Fruit fly (Drosophila melanogaster) S2 (cell line): ENCODE data around the gene CG15717.

Experiments used
- CG8478 ChIP-seq: fragments of >200 bp; optimal IDR thresholded peaks from 2 replicates; lab custom pipeline; 2018
- CTCF ChIP-seq, 2 experiments: fragments of >200 bp; optimal IDR thresholded peaks; 2 replicates each; lab custom pipeline; 2018

- TF ChIP-seq CG8478, result no peak
- TF ChIP-seq CTCF (optimal IDR thresholded peaks at IDR 0.05; lab: Kevin White, UChicago), result no peak
These were observed 14.8 kb upstream of the CG15717 start for dm6 chrX:13113863-13114407.
